Fruit fly (Drosophila melanogaster) whole organism, embryonic: ENCODE measurements around the gene sp3.

ENCODE experiments used
- ATbp ChIP-seq: fragments of 200-800 bp; sonication (Bioruptor generic); optimal IDR thresholded peaks from 2 replicates; lab custom pipeline; 2017; ENCODE audit warnings: missing biosample characterization, mild to moderate bottlenecking, missing genetic modification characterization, missing genetic modification reagents
- Bgb ChIP-seq: fragments of 200-800 bp; sonication (Bioruptor generic); IDR thresholded peaks from 2 replicates; pipeline ENCODE4 v1.3.6; 2022; ENCODE audit warnings: missing biosample characterization, missing genetic modification characterization; ENCODE audit not compliant: partially characterized antibody
- CG10431 ChIP-seq: fragments of 200-800 bp; sonication (Bioruptor generic); optimal IDR thresholded peaks from 3 replicates; lab custom pipeline; 2018; ENCODE audit warnings: missing biosample characterization, mild to moderate bottlenecking, missing genetic modification characterization
- CG11695 ChIP-seq: fragments of 200-800 bp; sonication (Bioruptor generic); IDR thresholded peaks from 3 replicates; pipeline ENCODE4 v1.3.6; 2022; ENCODE audit warnings: missing biosample characterization, missing genetic modification characterization
- CG12071 ChIP-seq: fragments of 200-800 bp; sonication (Bioruptor generic); optimal IDR thresholded peaks from 3 replicates; lab custom pipeline; 2018; ENCODE audit warnings: missing biosample characterization, mild to moderate bottlenecking, missing genetic modification characterization
- CG12219 ChIP-seq: fragments of 200-800 bp; sonication (Bioruptor generic); optimal IDR thresholded peaks from 3 replicates; lab custom pipeline; 2018; ENCODE audit warnings: missing biosample characterization, mild to moderate bottlenecking, missing genetic modification characterization
- CG12659 ChIP-seq: fragments of 200-800 bp; sonication (Bioruptor generic); optimal IDR thresholded peaks from 3 replicates; lab custom pipeline; 2017; ENCODE audit warnings: mild to moderate bottlenecking, missing biosample characterization, missing genetic modification reagents, missing genetic modification characterization
- CG13287 ChIP-seq: fragments of 200-800 bp; sonication (Bioruptor generic); IDR thresholded peaks from 2 replicates; pipeline ENCODE4 v1.3.6; 2022; ENCODE audit warnings: missing biosample characterization, missing genetic modification characterization; ENCODE audit not compliant: partially characterized antibody
- CG13775 ChIP-seq: fragments of 200-800 bp; sonication (Bioruptor generic); optimal IDR thresholded peaks from 3 replicates; lab custom pipeline; 2017; ENCODE audit warnings: missing biosample characterization, mild to moderate bottlenecking, missing genetic modification characterization
- CG15011 ChIP-seq: fragments of 200-800 bp; sonication (Bioruptor generic); optimal IDR thresholded peaks from 3 replicates; lab custom pipeline; 2018; ENCODE audit warnings: missing biosample characterization, mild to moderate bottlenecking, missing genetic modification characterization
- CG15479 ChIP-seq: fragments of 200-800 bp; sonication (Bioruptor generic); optimal IDR thresholded peaks from 3 replicates; lab custom pipeline; 2019; ENCODE audit warnings: missing biosample characterization, mild to moderate bottlenecking, missing genetic modification characterization, moderate library complexity
- CG2875 ChIP-seq: fragments of 200-800 bp; sonication (Bioruptor generic); optimal IDR thresholded peaks from 2 replicates; lab custom pipeline; 2017; ENCODE audit warnings: missing biosample characterization, mild to moderate bottlenecking, missing genetic modification characterization, missing genetic modification reagents
- CG32767 ChIP-seq: fragments of 200-800 bp; sonication (Bioruptor generic); IDR thresholded peaks from 2 replicates; pipeline ENCODE4 v1.3.6; 2022; ENCODE audit warnings: missing biosample characterization, missing genetic modification characterization
- CG32772 ChIP-seq: fragments of 200-800 bp; sonication (Bioruptor generic); IDR thresholded peaks from 2 replicates; pipeline ENCODE4 v1.3.6; 2022; ENCODE audit warnings: missing biosample characterization, missing genetic modification characterization
- CG34224 ChIP-seq: fragments of 200-800 bp; sonication (Bioruptor generic); IDR thresholded peaks from 3 replicates; pipeline ENCODE4 v1.3.6; 2022; ENCODE audit warnings: missing biosample characterization, missing genetic modification characterization; ENCODE audit not compliant: partially characterized antibody
- CG34376 ChIP-seq: fragments of 200-800 bp; sonication (Bioruptor generic); optimal IDR thresholded peaks from 2 replicates; lab custom pipeline; 2018; ENCODE audit warnings: missing biosample characterization, mild to moderate bottlenecking, missing genetic modification characterization
- CG42726 ChIP-seq: fragments of 200-800 bp; sonication (Bioruptor generic); IDR thresholded peaks from 2 replicates; pipeline ENCODE4 v1.3.6; 2022; ENCODE audit warnings: missing biosample characterization, missing genetic modification characterization; ENCODE audit not compliant: partially characterized antibody
- CG4617 ChIP-seq: fragments of 200-800 bp; sonication (Bioruptor generic); optimal IDR thresholded peaks from 3 replicates; lab custom pipeline; 2016; ENCODE audit warnings: missing biosample characterization, missing genetic modification characterization, borderline replicate concordance
- CG8359 ChIP-seq: fragments of 200-800 bp; sonication (Bioruptor generic); optimal IDR thresholded peaks from 2 replicates; lab custom pipeline; 2017; ENCODE audit warnings: missing biosample characterization, mild to moderate bottlenecking, missing genetic modification characterization, borderline replicate concordance
- CG8388 ChIP-seq: fragments of 200-800 bp; sonication (Bioruptor generic); optimal IDR thresholded peaks from 2 replicates; lab custom pipeline; 2019; ENCODE audit warnings: missing biosample characterization, mild to moderate bottlenecking, missing genetic modification characterization, moderate library complexity
- CG8478 ChIP-seq: fragments of >200 bp; optimal IDR thresholded peaks from 2 replicates; lab custom pipeline; 2018
- CG9215 ChIP-seq: fragments of 200-800 bp; sonication (Bioruptor generic); IDR thresholded peaks from 2 replicates; pipeline ENCODE4 v1.3.6; 2022; ENCODE audit warnings: missing biosample characterization, missing genetic modification characterization
- CG9727 ChIP-seq: fragments of 200-800 bp; sonication (Bioruptor generic); optimal IDR thresholded peaks from 3 replicates; lab custom pipeline; 2017; ENCODE audit warnings: missing biosample characterization, mild to moderate bottlenecking, missing genetic modification characterization
- Doc3 ChIP-seq: fragments of 200-800 bp; sonication (Bioruptor generic); IDR thresholded peaks from 3 replicates; pipeline ENCODE4 v1.3.6; 2022; ENCODE audit warnings: missing biosample characterization, missing genetic modification characterization; ENCODE audit not compliant: partially characterized antibody
- ERR ChIP-seq: fragments of 200-800 bp; sonication (Bioruptor generic); optimal IDR thresholded peaks from 2 replicates; lab custom pipeline; 2016; ENCODE audit warnings: missing biosample characterization, missing genetic modification characterization
- Ets97D ChIP-seq: fragments of 200-800 bp; sonication (Bioruptor generic); optimal IDR thresholded peaks from 3 replicates; lab custom pipeline; 2016; ENCODE audit warnings: missing biosample characterization, missing genetic modification characterization
- HmgD ChIP-seq: fragments of 200-800 bp; sonication (Bioruptor generic); optimal IDR thresholded peaks from 3 replicates; lab custom pipeline; 2016; ENCODE audit warnings: missing biosample characterization, missing genetic modification characterization
- Kr ChIP-seq: fragments of 200-800 bp; sonication (Bioruptor generic); optimal IDR thresholded peaks from 2 replicates; lab custom pipeline; 2017; ENCODE audit warnings: missing biosample characterization, mild to moderate bottlenecking, missing genetic modification characterization
- NfI ChIP-seq: fragments of 200-800 bp; sonication (Bioruptor generic); optimal IDR thresholded peaks from 3 replicates; lab custom pipeline; 2018; ENCODE audit warnings: missing biosample characterization, mild to moderate bottlenecking, missing genetic modification characterization, moderate library complexity
- Ptx1 ChIP-seq: fragments of 200-800 bp; sonication (Bioruptor generic); IDR thresholded peaks from 2 replicates; pipeline ENCODE4 v1.3.6; 2022; ENCODE audit warnings: missing biosample characterization, missing genetic modification characterization
- Rfx ChIP-seq: fragments of 200-800 bp; sonication (Bioruptor generic); IDR thresholded peaks from 2 replicates; pipeline ENCODE4 v1.3.6; 2022; ENCODE audit warnings: missing biosample characterization, missing genetic modification characterization
- Trl ChIP-seq, 3 experiments: fragments of >200 bp in 2 of 3; fragments of 200-800 bp in 1 of 3; sonication (Bioruptor generic) in 1 of 3; optimal IDR thresholded peaks; 2 replicates in 1 of 3; 3 replicates in 2 of 3; lab custom pipeline; 2016 to 2017; ENCODE audit warnings: missing biosample characterization in 1 of 3, missing genetic modification characterization in 1 of 3
- ato ChIP-seq: fragments of 200-800 bp; sonication (Bioruptor generic); IDR thresholded peaks from 2 replicates; pipeline ENCODE4 v1.3.6; 2022; ENCODE audit warnings: missing biosample characterization, missing genetic modification characterization; ENCODE audit not compliant: partially characterized antibody
- bab2 ChIP-seq: fragments of 200-800 bp; sonication (Bioruptor generic); optimal IDR thresholded peaks from 2 replicates; lab custom pipeline; 2016; ENCODE audit warnings: missing biosample characterization, missing genetic modification characterization
- chm ChIP-seq: fragments of 200-800 bp; sonication (Bioruptor generic); IDR thresholded peaks from 2 replicates; pipeline ENCODE4 v1.3.6; 2022; ENCODE audit warnings: missing biosample characterization, missing genetic modification characterization
- cwo ChIP-seq: fragments of 200-800 bp; sonication (Bioruptor generic); optimal IDR thresholded peaks from 3 replicates; lab custom pipeline; 2017; ENCODE audit warnings: missing biosample characterization, missing genetic modification characterization, mild to moderate bottlenecking, moderate library complexity, missing genetic modification reagents
- ewg ChIP-seq: fragments of 200-800 bp; sonication (Bioruptor generic); optimal IDR thresholded peaks from 3 replicates; lab custom pipeline; 2017; ENCODE audit warnings: mild to moderate bottlenecking, missing biosample characterization, missing genetic modification reagents, missing genetic modification characterization
- fd102C ChIP-seq: fragments of 200-800 bp; sonication (Bioruptor generic); optimal IDR thresholded peaks from 2 replicates; lab custom pipeline; 2018; ENCODE audit warnings: missing biosample characterization, mild to moderate bottlenecking, missing genetic modification characterization, moderate library complexity
- fd64A ChIP-seq: fragments of 200-800 bp; sonication (Bioruptor generic); optimal IDR thresholded peaks from 3 replicates; lab custom pipeline; 2018; ENCODE audit warnings: missing biosample characterization, mild to moderate bottlenecking, missing genetic modification characterization
- fru ChIP-seq: fragments of >200 bp; optimal IDR thresholded peaks from 2 replicates; lab custom pipeline; 2017
- hkb ChIP-seq, 2 experiments: fragments of 200-800 bp in 1 of 2; fragments of >200 bp in 1 of 2; sonication (Bioruptor generic) in 1 of 2; IDR thresholded peaks in 1 of 2; optimal IDR thresholded peaks in 1 of 2; 2 replicates each; pipeline versions ENCODE4 v1.3.6 to Lab custom; 2017 to 2022; ENCODE audit warnings: missing biosample characterization in 1 of 2, missing genetic modification characterization in 1 of 2
- lola ChIP-seq, 3 experiments: fragments of >200 bp in 2 of 3; fragments of 200-800 bp in 1 of 3; sonication (Bioruptor generic) in 1 of 3; optimal IDR thresholded peaks; 2 replicates each; lab custom pipeline; 2017 to 2019; ENCODE audit warnings: missing biosample characterization in 3 of 3, missing genetic modification characterization in 3 of 3, mild to moderate bottlenecking in 1 of 3, moderate library complexity in 1 of 3
- odd ChIP-seq: fragments of 200-800 bp; sonication (Bioruptor generic); optimal IDR thresholded peaks from 2 replicates; lab custom pipeline; 2017; ENCODE audit warnings: missing biosample characterization, mild to moderate bottlenecking, missing genetic modification characterization
- sens-2 ChIP-seq: fragments of 200-800 bp; sonication (Bioruptor generic); IDR thresholded peaks from 2 replicates; pipeline ENCODE4 v1.3.6; 2022; ENCODE audit warnings: missing biosample characterization, missing genetic modification characterization
- seq ChIP-seq: fragments of 200-800 bp; sonication (Bioruptor generic); IDR thresholded peaks from 2 replicates; pipeline ENCODE4 v1.3.6; 2022; ENCODE audit warnings: missing biosample characterization, missing genetic modification characterization
- slbo ChIP-seq: fragments of 200-800 bp; sonication (Bioruptor generic); IDR thresholded peaks from 2 replicates; pipeline ENCODE4 v1.3.6; 2022; ENCODE audit warnings: missing biosample characterization, missing genetic modification characterization
- sr ChIP-seq: fragments of 200-800 bp; sonication (Bioruptor generic); IDR thresholded peaks from 3 replicates; pipeline ENCODE4 v1.3.6; 2022; ENCODE audit warnings: missing biosample characterization, missing genetic modification characterization
- stc ChIP-seq: fragments of 200-800 bp; sonication (Bioruptor generic); IDR thresholded peaks from 2 replicates; pipeline ENCODE4 v1.3.6; 2022; ENCODE audit warnings: missing biosample characterization, missing genetic modification characterization
- z ChIP-seq: fragments of 200-800 bp; sonication (Bioruptor generic); IDR thresholded peaks from 3 replicates; pipeline ENCODE4 v1.3.6; 2022; ENCODE audit warnings: missing biosample characterization, missing genetic modification characterization

sp3 gene

dm6 chr3R:21561427-21561872 lies 40.7 kb downstream of the sp3 start (continued):
- no peak for TF ChIP-seq CG4617
- TF ChIP-seq CG8359: no peak
- TF ChIP-seq CG2875 (GFP tag; lab: Kevin White, UChicago): peak; percentile 11
- no peak for TF ChIP-seq sens-2
- TF ChIP-seq z: peak; percentile 98
- TF ChIP-seq CG32767: no peak
- peak; percentile 25 for TF ChIP-seq CG13775
- TF ChIP-seq hkb (optimal IDR thresholded peaks at IDR 0.05; lab: Kevin White, UChicago): no peak
- TF ChIP-seq hkb (GFP tag; IDR thresholded peaks at IDR 0.05; lab: Robert Waterston, UW): peak; percentile 58
- TF ChIP-seq CG9215 (GFP tag; lab: Robert Waterston, UW): no peak
- TF ChIP-seq fru (lab: Kevin White, UChicago): no peak
- TF ChIP-seq CG8388 (GFP tag; lab: Kevin White, UChicago): peak; percentile 2
- TF ChIP-seq CG34376: peak; percentile 41
- no peak for TF ChIP-seq stc (GFP tag; lab: Robert Waterston, UW)
- peak; percentile 42 for TF ChIP-seq CG12071
- no peak for TF ChIP-seq slbo (GFP tag; lab: Robert Waterston, UW)
- no peak for TF ChIP-seq chm (GFP tag; lab: Robert Waterston, UW)
- TF ChIP-seq cwo (GFP tag; lab: Kevin White, UChicago): no peak
- TF ChIP-seq CG15479 (GFP tag; lab: Kevin White, UChicago): peak; percentile 24
- TF ChIP-seq ATbp (GFP tag; lab: Kevin White, UChicago): peak; percentile 30
- TF ChIP-seq CG34224 (GFP tag; lab: Robert Waterston, UW): peak; percentile 24; the same call in 1 of the 3 replicates
- TF ChIP-seq CG10431 (GFP tag; lab: Kevin White, UChicago): peak; percentile 55
- TF ChIP-seq NfI: peak; percentile 20
- no peak for TF ChIP-seq lola (GFP tag; optimal IDR thresholded peaks at IDR 0.05; lab: Kevin White, UChicago)
- peak; percentile 49 for TF ChIP-seq CG12219 (GFP tag; lab: Kevin White, UChicago)
- TF ChIP-seq CG9727: peak; percentile 29
- peak; percentile 9 for TF ChIP-seq CG15011 (GFP tag; lab: Kevin White, UChicago)
- peak; percentile 77 for TF ChIP-seq ewg (GFP tag; lab: Kevin White, UChicago)
- TF ChIP-seq Ptx1 (GFP tag; lab: Robert Waterston, UW): no peak
- TF ChIP-seq ato (GFP tag; lab: Robert Waterston, UW): no peak
- TF ChIP-seq Doc3: 0 out of 3 replicates have a peak, but pooled peaks have one; percentile 16
- TF ChIP-seq bab2: no peak
- peak; percentile 72 for TF ChIP-seq seq (GFP tag; lab: Robert Waterston, UW)
- TF ChIP-seq Ets97D (GFP tag; lab: Kevin White, UChicago): peak; percentile 70
- TF ChIP-seq odd (GFP tag; lab: Kevin White, UChicago): peak; percentile 54
- no peak for TF ChIP-seq ERR (GFP tag; lab: Kevin White, UChicago)
- peak; percentile 78 for TF ChIP-seq Trl (optimal IDR thresholded peaks at IDR 0.05; lab: Kevin White, UChicago)
- TF ChIP-seq Trl (GFP tag; optimal IDR thresholded peaks at IDR 0.05; lab: Kevin White, UChicago): no peak
- peak; percentile 52; the same call in 1 of the 3 replicates for TF ChIP-seq sr (GFP tag; lab: Robert Waterston, UW)
- no peak for TF ChIP-seq CG12659 (GFP tag; lab: Kevin White, UChicago)
- TF ChIP-seq CG11695: no peak
- TF ChIP-seq Rfx: peak; percentile 8; the same call in 1 of the 2 replicates
- TF ChIP-seq CG13287 (GFP tag; lab: Robert Waterston, UW): peak; percentile 23; the same call in 1 of the 2 replicates
- no peak for TF ChIP-seq CG32772 (GFP tag; lab: Robert Waterston, UW)
- no peak for TF ChIP-seq HmgD (GFP tag; lab: Kevin White, UChicago)
- TF ChIP-seq CG8478: no peak
- TF ChIP-seq fd64A (GFP tag; lab: Kevin White, UChicago): peak; percentile 38
- TF ChIP-seq CG42726 (GFP tag; lab: Robert Waterston, UW): no peak
- TF ChIP-seq Kr (GFP tag; lab: Kevin White, UChicago): peak; percentile 24
- peak; percentile 19; the same call in 1 of the 2 replicates for TF ChIP-seq Bgb (GFP tag; lab: Robert Waterston, UW)
- peak; percentile 32 for TF ChIP-seq fd102C (GFP tag; lab: Kevin White, UChicago)
